Fruit fly (Drosophila melanogaster): Measurements from ENCODE around the gene Cyp6d5.

Gene Cyp6d5

DNA sequence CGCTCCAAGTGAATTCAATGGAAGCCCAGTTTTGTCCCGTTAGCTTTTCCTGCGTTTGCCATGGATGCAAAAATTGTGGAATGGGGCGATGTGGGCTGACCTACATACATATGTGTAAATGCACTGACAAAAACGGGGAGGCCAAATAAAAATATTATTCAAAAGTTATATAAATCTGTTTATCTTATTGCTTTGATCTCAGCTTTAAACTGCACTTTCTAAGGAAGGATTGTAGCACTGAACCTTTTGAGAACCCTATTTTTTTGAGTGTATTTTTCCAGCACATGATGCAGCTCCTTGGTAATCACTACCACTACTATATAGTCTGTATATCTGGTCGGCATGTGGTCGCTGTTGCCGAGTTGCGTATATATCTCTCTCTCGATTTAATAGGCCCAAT, 48.0 kb downstream of the Cyp6d5 start (continued):
- TF ChIP-seq Antp (GFP tag; optimal IDR thresholded peaks at IDR 0.05), result no peak
- peak; percentile 67 for TF ChIP-seq dysf (GFP tag; IDR thresholded peaks at IDR 0.05)
- TF ChIP-seq NC2α (GFP tag; optimal IDR thresholded peaks at IDR 0.05), result no peak
- TF ChIP-seq Deaf1 (tag; optimal IDR thresholded peaks at IDR 0.05), result peak; percentile 13
- no peak for TF ChIP-seq CG6272 (GFP tag; IDR thresholded peaks at IDR 0.05)
- TF ChIP-seq Dip3 (GFP tag; optimal IDR thresholded peaks at IDR 0.05), result no peak
- TF ChIP-seq ken (GFP tag; IDR thresholded peaks at IDR 0.05), result 0 out of 3 replicates have a peak, but pooled peaks have one; percentile 45
- TF ChIP-seq pzg (GFP tag; optimal IDR thresholded peaks at IDR 0.05), result no peak
- TF ChIP-seq da (GFP tag; optimal IDR thresholded peaks at IDR 0.05), result no peak
- TF ChIP-seq Hsf (GFP tag; optimal IDR thresholded peaks at IDR 0.05), result no peak
- no peak for TF ChIP-seq nerfin-1 (tag; optimal IDR thresholded peaks at IDR 0.05)
- TF ChIP-seq Dp (GFP tag; optimal IDR thresholded peaks at IDR 0.05), result no peak
- no peak for TF ChIP-seq insv (GFP tag; optimal IDR thresholded peaks at IDR 0.05)
- TF ChIP-seq Vsx1 (GFP tag; optimal IDR thresholded peaks at IDR 0.05), result no peak
- TF ChIP-seq Drgx (GFP tag; IDR thresholded peaks at IDR 0.05), result peak; percentile 69
- peak; percentile 9 for TF ChIP-seq CG10209 (GFP tag; optimal IDR thresholded peaks at IDR 0.05)
- TF ChIP-seq ato (GFP tag; IDR thresholded peaks at IDR 0.05; ENCODE audit: partially characterized antibody), result no peak
- TF ChIP-seq CG10462 (GFP tag; optimal IDR thresholded peaks at IDR 0.05), result no peak
- TF ChIP-seq Hr39 (optimal IDR thresholded peaks at IDR 0.05), result no peak
- TF ChIP-seq cas (GFP tag; IDR thresholded peaks at IDR 0.05), result no peak
- peak; percentile 38; the same call in 1 of the 3 replicates for TF ChIP-seq Mrtf (GFP tag; IDR thresholded peaks at IDR 0.05)
- no peak for TF ChIP-seq sr (GFP tag; IDR thresholded peaks at IDR 0.05)
- TF ChIP-seq CG7357 (GFP tag; IDR thresholded peaks at IDR 0.05), result peak; percentile 30; the same call in 1 of the 3 replicates
- peak; percentile 19 for TF ChIP-seq CG9727 (GFP tag; optimal IDR thresholded peaks at IDR 0.05)
- TF ChIP-seq slp2 (GFP tag; optimal IDR thresholded peaks at IDR 0.05), result no peak
- no peak for TF ChIP-seq seq (GFP tag; IDR thresholded peaks at IDR 0.05)
- no peak for TF ChIP-seq YL-1 (GFP tag; optimal IDR thresholded peaks at IDR 0.05)
- TF ChIP-seq Nf-YB (GFP tag; optimal IDR thresholded peaks at IDR 0.05), result no peak
- peak; percentile 22; the same call in 1 of the 2 replicates for TF ChIP-seq Ravus (GFP tag; IDR thresholded peaks at IDR 0.05)
- TF ChIP-seq CG13624 (GFP tag; optimal IDR thresholded peaks at IDR 0.05), result no peak
- TF ChIP-seq Optix (GFP tag; IDR thresholded peaks at IDR 0.05), result 0 out of 3 replicates have a peak, but pooled peaks have one; percentile 33
- no peak for TF ChIP-seq CG2116 (GFP tag; optimal IDR thresholded peaks at IDR 0.05)
- no peak for TF ChIP-seq twi (tag; optimal IDR thresholded peaks at IDR 0.05)
- TF ChIP-seq Sin3A (optimal IDR thresholded peaks at IDR 0.05), result no peak
- TF ChIP-seq jumu (GFP tag; optimal IDR thresholded peaks at IDR 0.05), result no peak
- no peak for TF ChIP-seq CG4360 (GFP tag; IDR thresholded peaks at IDR 0.05)
- TF ChIP-seq CG11456 (GFP tag; IDR thresholded peaks at IDR 0.05), result peak; percentile 56; the same call in 1 of the 3 replicates
- TF ChIP-seq abd-A (tag; optimal IDR thresholded peaks at IDR 0.05), result no peak
- TF ChIP-seq fd64A (GFP tag; optimal IDR thresholded peaks at IDR 0.05), result no peak
- no peak for TF ChIP-seq Hmr (GFP tag; optimal IDR thresholded peaks at IDR 0.05)
- TF ChIP-seq CG12219 (GFP tag; optimal IDR thresholded peaks at IDR 0.05), result no peak
- peak; percentile 35 for TF ChIP-seq Sox100B (GFP tag; optimal IDR thresholded peaks at IDR 0.05)
- TF ChIP-seq CG3847 (GFP tag; IDR thresholded peaks at IDR 0.05), result peak; percentile 25; the same call in 1 of the 2 replicates
- no peak for TF ChIP-seq gcm (GFP tag; optimal IDR thresholded peaks at IDR 0.05)
- no peak for TF ChIP-seq NK7.1 (GFP tag; optimal IDR thresholded peaks at IDR 0.05)
- no peak for TF ChIP-seq Lpt (GFP tag; optimal IDR thresholded peaks at IDR 0.05)
- peak; percentile 63; the same call in 1 of the 2 replicates for TF ChIP-seq CG32532 (GFP tag; IDR thresholded peaks at IDR 0.05)
- no peak for TF ChIP-seq salm (tag; optimal IDR thresholded peaks at IDR 0.05)
- TF ChIP-seq CG31224 (GFP tag; IDR thresholded peaks at IDR 0.05), result peak; percentile 48; the same call in 1 of the 2 replicates
- peak; percentile 83 for TF ChIP-seq sens (GFP tag)
- TF ChIP-seq kni (GFP tag; optimal IDR thresholded peaks at IDR 0.05), result no peak
- TF ChIP-seq CG11247 (GFP tag; IDR thresholded peaks at IDR 0.05), result peak; percentile 66; the same call in 1 of the 2 replicates
- TF ChIP-seq CG17186 (GFP tag; optimal IDR thresholded peaks at IDR 0.05), result no peak

Measured in whole organism, embryonic.